Worm (Caenorhabditis elegans): ENCODE data around the gene F15B9.8.

Gene F15B9.8

DNA sequence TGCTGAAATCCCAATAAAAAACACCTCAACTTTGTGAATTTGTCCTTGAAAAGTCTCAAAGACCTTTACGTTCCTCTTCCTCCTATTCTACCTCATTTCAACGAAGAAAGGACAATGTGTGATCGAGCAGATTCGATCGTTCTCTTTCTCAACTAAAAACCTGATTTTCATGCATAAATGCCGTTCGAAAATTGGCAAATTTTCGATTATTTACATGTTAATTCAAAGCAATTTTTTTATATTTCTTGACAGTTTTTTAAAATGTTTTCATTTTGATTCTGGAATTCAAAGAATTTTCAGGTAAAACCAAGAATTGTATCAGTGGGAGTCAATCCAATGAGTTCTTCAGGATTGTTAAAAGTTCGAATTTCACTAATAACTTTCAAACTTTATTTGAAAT lies 19.8 kb upstream of the F15B9.8 start, which contains the start of gene lin-46:
Gene lin-46, plus strand, starts transcription at position 301 of the 400 bp plus-strand sequence.
- no peak for TF ChIP-seq unc-62 (GFP tag; optimal IDR thresholded peaks at IDR 0.05)

DNA sequence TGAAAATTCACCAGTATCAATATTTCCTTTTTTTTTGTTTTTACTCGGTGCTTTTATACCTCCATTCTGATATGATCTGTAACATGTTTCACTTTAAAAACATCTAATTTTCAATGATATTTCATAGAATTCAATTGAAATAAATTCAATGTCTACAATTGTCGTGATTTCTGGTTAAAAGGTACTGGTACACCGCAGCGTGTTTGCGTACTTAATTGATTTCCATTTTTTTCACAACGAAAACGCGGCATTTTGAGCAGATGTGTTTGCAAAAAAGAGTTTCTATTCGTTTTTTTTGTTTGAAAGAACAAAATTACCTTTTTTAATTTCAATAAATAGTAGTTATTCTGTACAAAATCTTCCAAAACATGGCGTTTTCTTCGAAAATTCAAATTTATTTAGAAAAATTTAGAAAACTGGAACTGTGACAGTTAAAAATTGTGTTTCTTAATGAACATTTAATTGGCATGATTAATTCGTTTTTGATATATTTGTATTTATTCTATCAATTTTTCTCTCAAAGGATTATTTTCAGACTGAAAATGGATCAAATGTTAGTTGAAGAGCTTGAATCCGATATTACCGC lies 17.7 kb upstream of the F15B9.8 start, which contains the start of gene pnn-1:
Gene pnn-1, plus strand, starts transcription at position 536 of the 586 bp plus-strand sequence.
- TF ChIP-seq unc-62 (GFP tag; optimal IDR thresholded peaks at IDR 0.05): no peak

DNA sequence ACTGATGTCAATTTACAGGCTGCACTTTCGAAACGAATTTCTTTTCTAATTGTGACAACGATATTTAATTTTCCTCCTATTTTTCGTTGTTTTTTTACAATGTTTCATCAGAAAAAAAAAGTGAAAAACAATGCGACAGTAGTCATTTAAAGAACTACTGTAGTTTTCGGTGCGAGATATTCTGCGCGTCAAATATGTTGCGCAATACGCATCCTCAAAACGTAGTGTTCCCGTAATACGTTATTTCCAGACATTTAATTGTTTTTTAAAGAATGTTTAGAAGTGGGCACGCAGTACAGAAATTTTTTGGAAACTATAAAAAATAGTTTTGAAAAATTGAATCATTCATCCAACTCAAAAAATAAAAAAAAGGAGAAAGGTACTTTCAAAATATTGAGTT lies 14.3 kb upstream of the F15B9.8 start:
- no peak for TF ChIP-seq unc-62 (GFP tag; optimal IDR thresholded peaks at IDR 0.05)

DNA sequence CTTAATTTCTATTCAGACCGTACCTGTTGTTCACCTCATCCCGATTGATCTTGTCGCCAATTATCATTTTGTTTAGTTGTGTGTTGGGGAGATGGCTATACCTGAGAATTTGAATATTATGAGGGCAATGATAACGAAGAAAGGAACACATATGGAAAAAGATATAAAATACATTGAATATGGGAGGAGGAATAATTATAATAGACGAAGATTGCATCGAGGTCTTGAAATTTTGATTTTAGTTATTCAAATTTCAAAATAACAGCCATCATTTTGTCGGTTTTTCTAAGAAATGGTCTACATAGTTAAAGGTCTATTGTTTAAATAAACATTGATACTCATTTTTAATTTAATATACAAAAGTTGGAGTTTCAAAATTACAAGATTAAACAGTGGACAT lies 1.3 kb upstream of the F15B9.8 start, which contains the start of gene shw-3:
Gene shw-3, minus strand, starts transcription at position 101 of the 400 bp plus-strand sequence.
- TF ChIP-seq unc-62 (GFP tag; optimal IDR thresholded peaks at IDR 0.05): no peak

DNA sequence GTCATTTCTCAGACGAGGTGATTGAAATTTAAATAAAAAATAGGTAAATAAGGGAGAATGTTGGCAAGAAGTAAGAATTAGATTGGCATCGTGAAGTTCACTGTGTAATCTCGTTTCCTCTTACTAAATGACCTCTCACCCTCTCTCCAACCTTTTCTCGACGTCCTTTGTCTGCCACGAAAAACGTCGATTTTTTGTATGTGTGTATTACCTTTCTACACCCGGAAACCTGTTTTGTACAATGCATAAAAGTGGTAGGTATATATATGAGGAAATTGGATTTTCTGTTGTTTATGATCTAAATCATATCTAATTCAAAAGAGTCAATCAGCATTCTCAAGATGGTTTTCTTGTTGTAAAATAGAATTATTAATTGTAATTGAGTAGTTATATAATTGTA lies 4.5 kb downstream of the F15B9.8 start, which contains the start of the genes F15B9.11 and dsl-7:
Gene F15B9.11, minus strand, starts transcription at position 5 of the 400 bp plus-strand sequence.
Gene dsl-7, plus strand, starts transcription at position 260 of the 400 bp plus-strand sequence.
- TF ChIP-seq unc-62 (GFP tag; optimal IDR thresholded peaks at IDR 0.05): no peak

DNA sequence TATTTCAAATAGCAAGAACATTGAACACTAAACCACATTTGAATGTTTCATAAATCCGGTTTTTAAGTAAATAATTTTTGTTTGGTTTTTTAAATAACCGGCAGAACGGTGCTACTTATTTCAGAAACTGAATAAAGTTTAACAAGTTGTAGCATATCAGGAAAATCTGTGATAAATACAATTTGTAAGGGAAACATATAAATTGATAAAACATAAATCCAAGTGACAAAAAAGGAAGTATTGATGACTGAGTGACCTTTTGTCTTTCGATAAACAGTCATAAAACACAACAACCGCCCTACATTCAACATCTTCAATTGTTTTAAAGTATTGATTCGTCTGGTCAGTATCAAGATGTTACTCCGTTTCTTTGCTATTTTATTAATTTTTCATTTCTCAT lies 6.9 kb downstream of the F15B9.8 start, which contains the start of gene far-5:
Gene far-5, plus strand, starts transcription at position 301 of the 400 bp plus-strand sequence.
- TF ChIP-seq unc-62 (GFP tag; optimal IDR thresholded peaks at IDR 0.05): no peak

DNA sequence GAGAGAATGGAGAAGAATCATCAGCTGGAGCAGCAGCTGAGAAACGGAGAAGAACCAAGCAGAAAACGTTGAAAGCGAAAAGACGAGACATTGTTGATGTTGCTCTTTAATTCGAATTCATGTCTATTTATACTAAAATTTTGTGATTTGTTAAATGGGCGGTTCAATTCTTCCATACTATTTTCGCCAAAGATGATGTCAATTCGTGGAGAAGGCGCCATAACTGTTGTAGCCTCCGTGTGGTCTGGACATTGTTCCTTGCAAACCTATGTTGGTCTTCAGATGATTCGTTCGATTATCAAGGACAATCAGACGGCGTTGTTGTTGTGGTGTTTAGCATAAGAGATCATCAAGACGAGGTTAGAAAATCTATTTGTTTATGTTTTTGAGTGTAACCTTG lies 9.1 kb downstream of the F15B9.8 start, which contains the start of gene far-3:
Gene far-3, minus strand, starts transcription at position 101 of the 400 bp plus-strand sequence.
- no peak for TF ChIP-seq unc-62 (GFP tag; optimal IDR thresholded peaks at IDR 0.05)

DNA sequence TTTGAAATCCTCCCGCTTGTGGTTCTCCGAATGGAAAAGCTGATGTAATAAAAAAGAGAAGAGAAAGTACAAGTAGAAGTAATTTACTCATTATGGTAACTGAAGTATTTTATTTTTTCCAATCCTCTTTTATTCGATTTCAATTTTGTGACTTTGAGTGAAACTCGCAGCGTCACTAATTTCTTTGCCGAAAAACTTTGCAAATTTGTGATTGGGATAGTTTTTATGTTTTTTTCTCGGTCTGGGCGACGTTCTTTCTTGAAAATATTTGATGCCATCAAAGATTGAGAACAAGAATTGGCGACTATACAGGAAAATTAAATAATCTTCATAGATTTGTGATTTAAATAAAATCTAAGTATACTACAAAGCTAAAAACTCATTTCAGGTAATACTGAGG lies 11.2 kb downstream of the F15B9.8 start, which contains the start of gene far-4:
Gene far-4, minus strand, starts transcription at position 101 of the 400 bp plus-strand sequence.
- no peak for TF ChIP-seq unc-62 (GFP tag; optimal IDR thresholded peaks at IDR 0.05)

DNA sequence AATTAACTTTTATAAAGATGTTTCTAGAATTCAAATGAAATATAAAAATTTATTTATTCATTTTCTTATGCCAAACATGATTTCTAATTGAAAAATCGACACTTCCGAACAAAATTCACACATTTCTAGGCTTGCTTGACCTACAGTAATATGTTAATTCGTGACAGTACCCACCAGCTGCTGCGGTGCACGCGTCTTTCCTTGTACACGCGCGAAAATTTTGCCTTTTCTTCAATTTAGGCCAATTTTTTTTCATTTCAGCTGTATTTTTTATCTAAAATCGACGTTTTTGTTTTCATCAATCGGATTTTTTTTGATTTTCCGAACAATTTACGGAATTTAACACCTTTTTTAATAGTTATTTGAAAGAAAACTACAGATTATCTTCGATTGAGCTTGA lies 11.7 kb downstream of the F15B9.8 start:
- TF ChIP-seq unc-62 (GFP tag; optimal IDR thresholded peaks at IDR 0.05): no peak

DNA sequence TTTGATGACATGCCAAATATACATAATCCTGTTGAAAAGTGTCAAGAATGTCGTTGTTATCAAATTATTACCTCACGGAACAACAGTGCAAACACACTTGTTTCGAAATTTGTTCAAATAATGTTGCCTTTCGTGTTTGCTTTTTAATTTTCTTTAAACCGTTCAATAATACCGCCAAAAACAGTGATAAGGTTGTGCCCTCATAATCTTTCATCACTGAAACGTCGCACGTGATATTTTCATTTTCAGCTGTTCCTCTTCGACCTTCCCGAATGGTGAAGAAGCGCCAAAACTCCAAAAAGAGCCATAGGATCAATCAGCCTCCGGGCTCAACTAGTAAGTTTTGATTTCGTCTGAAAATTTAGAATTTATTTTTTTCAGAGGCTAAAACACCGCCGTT lies 13.7 kb downstream of the F15B9.8 start, which contains the start of gene inft-2:
Gene inft-2, plus strand, starts transcription at position 248 of the 400 bp plus-strand sequence.
- no peak for TF ChIP-seq unc-62 (GFP tag; optimal IDR thresholded peaks at IDR 0.05)

DNA sequence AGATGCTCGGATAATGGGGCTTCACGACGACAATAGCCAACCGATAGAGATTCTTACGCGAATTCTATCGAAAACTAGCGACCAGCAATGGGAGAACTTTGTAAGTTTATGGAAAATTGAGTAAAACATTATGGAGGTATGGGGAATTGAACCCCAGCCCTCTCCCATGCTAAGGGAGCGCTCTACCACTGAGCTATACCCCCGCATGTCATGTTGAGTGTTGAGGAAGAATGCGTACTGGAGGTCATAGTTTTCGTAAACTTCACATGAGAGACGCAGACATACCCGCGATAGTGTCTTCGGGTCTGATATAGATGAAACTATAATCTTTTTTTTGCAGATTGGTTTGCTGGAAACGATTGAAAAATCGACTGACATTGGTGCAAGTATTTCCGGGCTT lies 15.0 kb downstream of the F15B9.8 start:
- TF ChIP-seq unc-62 (GFP tag; optimal IDR thresholded peaks at IDR 0.05): no peak

DNA sequence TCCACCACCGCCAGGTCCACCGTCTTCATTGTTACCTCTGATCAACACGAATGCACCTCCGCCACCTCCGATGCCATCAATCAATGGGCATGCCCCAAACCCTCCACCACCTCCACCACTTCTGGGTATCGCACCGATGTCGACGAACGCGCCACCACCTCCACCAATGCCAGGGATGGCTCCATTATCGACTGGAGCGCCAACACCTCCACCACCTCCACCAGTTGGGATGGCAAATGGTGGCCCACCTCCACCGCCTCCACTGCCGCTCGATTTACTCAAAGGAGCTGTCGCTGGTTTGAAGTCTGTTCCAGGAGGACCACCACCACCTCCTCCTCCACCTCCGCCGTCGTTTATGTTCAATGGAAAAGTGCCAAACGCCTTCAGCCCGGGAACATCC lies 16.0 kb downstream of the F15B9.8 start:
- no peak for TF ChIP-seq unc-62 (GFP tag; optimal IDR thresholded peaks at IDR 0.05)

DNA sequence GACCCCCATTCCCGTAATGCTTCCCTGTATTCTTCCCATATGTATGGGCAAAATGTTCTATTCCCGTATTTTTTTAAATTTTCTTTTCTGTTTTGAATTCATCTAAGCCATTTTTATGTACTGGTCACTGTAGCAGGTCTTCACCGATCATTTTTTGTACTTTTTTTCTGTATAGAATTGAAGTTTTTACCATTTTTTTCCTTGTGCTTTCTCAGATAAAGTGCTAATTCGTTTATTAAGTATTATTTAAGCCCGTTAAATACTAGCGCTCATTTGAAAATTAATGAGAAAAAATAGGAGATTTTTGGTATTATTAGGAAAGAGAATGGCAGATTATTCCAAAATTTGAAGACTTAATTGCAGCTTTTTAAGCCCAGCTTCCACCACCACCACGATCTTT lies 18.4 kb downstream of the F15B9.8 start:
- no peak for TF ChIP-seq unc-62 (GFP tag; optimal IDR thresholded peaks at IDR 0.05)

DNA sequence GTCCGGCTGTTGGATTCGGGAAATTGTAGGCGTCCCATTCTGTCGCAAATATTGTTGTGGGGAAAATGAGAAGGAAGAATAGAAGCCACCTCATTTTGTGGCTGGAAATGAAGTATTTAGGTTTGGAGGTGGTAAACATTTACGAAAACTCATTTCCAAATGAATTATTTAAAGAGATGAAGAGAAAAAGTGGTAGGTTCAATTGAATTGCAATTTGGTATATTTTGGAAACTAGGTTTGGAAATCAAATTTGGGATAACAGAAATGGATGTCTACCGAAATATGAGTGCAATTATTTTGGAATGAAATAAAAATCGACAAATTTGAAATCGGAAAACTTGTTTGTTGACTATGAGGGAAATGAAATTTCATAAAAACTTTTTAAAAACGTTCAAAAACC lies 20.5 kb downstream of the F15B9.8 start, which contains the start of gene F15B9.10:
Gene F15B9.10, minus strand, starts transcription at position 101 of the 400 bp plus-strand sequence.
- TF ChIP-seq unc-62 (GFP tag; optimal IDR thresholded peaks at IDR 0.05): no peak

DNA sequence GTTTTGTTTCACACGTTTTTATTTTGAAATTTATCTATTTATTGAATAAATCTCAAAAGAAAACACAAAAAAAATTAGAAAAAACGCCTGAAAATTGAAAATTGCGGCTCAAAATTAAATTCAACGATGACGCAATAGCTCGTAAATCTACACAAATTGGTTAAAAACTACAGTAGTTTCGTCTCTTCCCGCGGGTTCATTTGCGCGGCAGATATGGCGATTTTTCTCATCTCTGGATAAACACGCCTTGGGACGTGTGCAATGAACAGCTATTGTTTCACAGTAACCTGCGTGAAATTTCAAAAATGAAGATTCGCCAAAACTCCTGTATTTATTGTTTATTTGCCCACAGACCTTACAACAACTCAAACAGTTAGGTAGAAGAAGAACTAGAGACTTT lies 20.9 kb downstream of the F15B9.8 start:
- no peak for TF ChIP-seq unc-62 (GFP tag; optimal IDR thresholded peaks at IDR 0.05)

DNA sequence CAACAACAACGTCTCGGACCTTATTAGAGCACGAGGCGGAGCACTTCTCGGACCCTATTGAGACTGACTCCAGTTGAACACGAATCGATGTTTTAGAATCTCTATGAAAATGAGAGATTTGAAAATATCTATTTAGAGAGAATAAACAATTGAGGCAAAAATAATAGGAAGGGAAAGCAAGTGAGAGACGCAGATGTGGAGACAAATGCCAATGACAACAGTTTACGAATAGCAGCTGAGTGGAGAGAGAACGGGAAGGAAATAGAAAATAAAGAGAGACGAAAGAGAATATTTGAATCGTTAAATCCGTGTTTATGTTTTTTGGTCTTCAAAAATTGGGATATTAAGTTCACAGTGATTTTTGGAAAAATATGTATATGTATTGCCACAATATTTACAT lies 21.5 kb downstream of the F15B9.8 start:
- no peak for TF ChIP-seq unc-62 (GFP tag; optimal IDR thresholded peaks at IDR 0.05)

DNA sequence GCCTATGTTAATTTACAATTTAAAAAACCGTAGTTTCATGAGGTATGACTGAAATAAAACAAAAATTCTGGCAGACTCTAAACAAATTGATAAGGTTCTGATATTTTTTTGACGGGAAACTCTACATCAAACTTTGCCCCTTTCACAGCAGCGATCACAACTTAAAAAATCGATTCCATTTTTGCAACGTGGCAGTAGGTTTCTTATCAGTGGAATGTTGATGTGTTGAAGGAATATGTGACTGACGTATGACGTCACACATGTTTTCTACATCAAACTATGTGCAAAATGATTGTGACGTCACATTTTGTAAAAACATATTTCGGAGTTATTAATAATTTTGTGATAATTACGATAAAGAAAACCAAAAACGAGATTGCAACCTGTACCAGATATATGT lies 23.5 kb downstream of the F15B9.8 start:
- no peak for TF ChIP-seq unc-62 (GFP tag; optimal IDR thresholded peaks at IDR 0.05)
